Fruit fly (Drosophila melanogaster): Measurements from ENCODE around the gene Fer1.
A peak's percentile ranks its signal among the peaks of the same experiment; 100 is the strongest.

Gene Fer1

DNA sequence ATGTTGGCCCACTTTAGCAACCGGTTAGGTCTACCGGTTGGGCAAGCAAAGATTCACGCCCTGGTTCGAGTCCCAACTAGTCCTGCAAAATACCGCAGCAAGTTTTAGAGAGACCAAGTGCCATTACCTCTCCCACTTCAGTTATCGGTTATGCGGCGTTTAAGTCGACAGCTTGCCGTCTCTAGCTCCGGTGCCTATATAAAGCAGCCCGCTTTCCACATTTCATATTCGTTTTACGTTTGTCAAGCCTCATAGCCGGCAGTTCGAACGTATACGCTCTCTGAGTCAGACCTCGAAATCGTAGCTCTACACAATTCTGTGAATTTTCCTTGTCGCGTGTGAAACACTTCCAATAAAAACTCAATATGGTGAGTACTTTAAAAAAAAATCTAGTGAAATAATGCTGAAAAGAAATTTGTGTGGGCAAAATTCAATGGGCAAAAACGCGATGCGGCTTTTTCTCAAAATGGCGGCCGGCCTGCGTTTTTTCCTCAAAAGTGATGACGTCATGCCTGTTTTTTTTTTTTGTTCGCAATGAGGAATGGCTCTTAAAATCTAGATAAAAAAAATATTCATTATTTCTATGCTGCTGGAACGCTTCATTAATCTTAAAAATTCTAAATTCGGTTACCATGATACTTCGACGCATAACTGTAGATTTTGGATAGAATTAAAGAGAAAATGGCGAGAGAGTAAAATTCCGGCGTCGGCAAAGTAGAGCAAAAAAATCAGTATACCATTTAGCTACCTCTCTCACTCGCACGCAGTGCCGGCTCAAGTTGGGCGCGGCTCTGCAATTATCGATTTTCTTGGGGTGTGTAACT is 49.4 kb upstream of the Fer1 start, which contains the start of gene alphaTub84B (continued):
- peak; percentile 89 for TF ChIP-seq Jarid2 (GFP tag; optimal IDR thresholded peaks at IDR 0.05)
- peak; percentile 83 for TF ChIP-seq Atf3 (GFP tag; optimal IDR thresholded peaks at IDR 0.05)
- peak; percentile 89 for TF ChIP-seq CG42726 (GFP tag; IDR thresholded peaks at IDR 0.05; ENCODE audit: partially characterized antibody)
- TF ChIP-seq CG2116 (GFP tag; optimal IDR thresholded peaks at IDR 0.05): no peak
- TF ChIP-seq CG3281 (GFP tag; optimal IDR thresholded peaks at IDR 0.05): peak; percentile 63
- peak; percentile 33 for TF ChIP-seq E2f2 (GFP tag; IDR thresholded peaks at IDR 0.05)
- TF ChIP-seq CG5245 (GFP tag; optimal IDR thresholded peaks at IDR 0.05): peak; percentile 47
- TF ChIP-seq CG7372 (GFP tag; IDR thresholded peaks at IDR 0.05): no peak
- TF ChIP-seq CG34376 (GFP tag; optimal IDR thresholded peaks at IDR 0.05): peak; percentile 90
- 0 out of 3 replicates have a peak, but pooled peaks have one; percentile 22 for TF ChIP-seq dysf (GFP tag; IDR thresholded peaks at IDR 0.05)
- TF ChIP-seq CG8765 (GFP tag; IDR thresholded peaks at IDR 0.05): no peak
- TF ChIP-seq ara (GFP tag; IDR thresholded peaks at IDR 0.05): peak; percentile 55; the same call in 1 of the 2 replicates
- TF ChIP-seq fd64A (GFP tag; optimal IDR thresholded peaks at IDR 0.05): peak; percentile 63
- TF ChIP-seq ftz-f1 (GFP tag; optimal IDR thresholded peaks at IDR 0.05): peak; percentile 75
- TF ChIP-seq CG10209 (GFP tag; optimal IDR thresholded peaks at IDR 0.05): peak; percentile 51
- TF ChIP-seq Fer2 (tag; optimal IDR thresholded peaks at IDR 0.05): peak; percentile 6
- TF ChIP-seq nmo (GFP tag; optimal IDR thresholded peaks at IDR 0.05): peak; percentile 30
- peak; percentile 84 for TF ChIP-seq caup (GFP tag; optimal IDR thresholded peaks at IDR 0.05; ENCODE audit: severe bottlenecking)
- peak; percentile 31 for TF ChIP-seq CG8944 (GFP tag; optimal IDR thresholded peaks at IDR 0.05)
- peak; percentile 24 for TF ChIP-seq Sin3A (optimal IDR thresholded peaks at IDR 0.05)
- TF ChIP-seq Ptx1 (GFP tag; IDR thresholded peaks at IDR 0.05): 0 out of 2 replicates have a peak, but pooled peaks have one; percentile 16
- no peak for TF ChIP-seq z (GFP tag; IDR thresholded peaks at IDR 0.05)
- TF ChIP-seq CG12104 (GFP tag; optimal IDR thresholded peaks at IDR 0.05): no peak
- no peak for TF ChIP-seq CG30403 (GFP tag; optimal IDR thresholded peaks at IDR 0.05)
- peak; percentile 3 for TF ChIP-seq CG9609 (GFP tag; optimal IDR thresholded peaks at IDR 0.05)
- peak; percentile 59 for TF ChIP-seq nau (GFP tag; optimal IDR thresholded peaks at IDR 0.05)
- peak; percentile 19 for TF ChIP-seq CG6683 (GFP tag; optimal IDR thresholded peaks at IDR 0.05)
- TF ChIP-seq da (GFP tag; optimal IDR thresholded peaks at IDR 0.05): peak; percentile 14
- peak; percentile 47 for TF ChIP-seq Dad (GFP tag; optimal IDR thresholded peaks at IDR 0.05)
- no peak for TF ChIP-seq Sry-β (GFP tag; optimal IDR thresholded peaks at IDR 0.05)
- TF ChIP-seq gt (GFP tag; IDR thresholded peaks at IDR 0.05): no peak
- TF ChIP-seq Lim3 (GFP tag; IDR thresholded peaks at IDR 0.05): no peak
- peak; percentile 55 for TF ChIP-seq disco-r (GFP tag; optimal IDR thresholded peaks at IDR 0.05)
- no peak; the same call in 1 of the 2 replicates for TF ChIP-seq Adf1 (GFP tag; IDR thresholded peaks at IDR 0.05)
- TF ChIP-seq CG1603 (tag; optimal IDR thresholded peaks at IDR 0.05): peak; percentile 81
- peak; percentile 60 for TF ChIP-seq CG7556 (GFP tag; optimal IDR thresholded peaks at IDR 0.05)
- peak; percentile 71 for TF ChIP-seq repo (GFP tag; optimal IDR thresholded peaks at IDR 0.05)
- no peak for TF ChIP-seq Doc3 (GFP tag; IDR thresholded peaks at IDR 0.05; ENCODE audit: partially characterized antibody)
- TF ChIP-seq CG31388 (GFP tag; optimal IDR thresholded peaks at IDR 0.05): no peak
- TF ChIP-seq Myb (GFP tag; optimal IDR thresholded peaks at IDR 0.05): peak; percentile 44
- peak; percentile 79 for TF ChIP-seq CG12071 (GFP tag; optimal IDR thresholded peaks at IDR 0.05)
- TF ChIP-seq CG17328 (GFP tag; IDR thresholded peaks at IDR 0.05): peak; percentile 67
- TF ChIP-seq grau (tag; optimal IDR thresholded peaks at IDR 0.05): peak; percentile 45
- TF ChIP-seq CG14667 (GFP tag; IDR thresholded peaks at IDR 0.05): no peak
- TF ChIP-seq CG9932 (GFP tag; IDR thresholded peaks at IDR 0.05): peak; percentile 58
- TF ChIP-seq CHES-1-like (GFP tag; optimal IDR thresholded peaks at IDR 0.05): peak; percentile 75
- peak; percentile 25; the same call in 1 of the 3 replicates for TF ChIP-seq CG14050 (GFP tag; IDR thresholded peaks at IDR 0.05)
- TF ChIP-seq Dref (GFP tag; IDR thresholded peaks at IDR 0.05): peak; percentile 89
- peak; percentile 87 for TF ChIP-seq her (GFP tag; optimal IDR thresholded peaks at IDR 0.05)
- TF ChIP-seq chn (GFP tag; optimal IDR thresholded peaks at IDR 0.05): peak; percentile 48

Measured in whole organism, embryonic.